Worm (Caenorhabditis elegans) whole organism, L3 larva: ENCODE data around the gene R02D5.4.

Experiments
- aly-2 ChIP-seq: fragments of 150-350 bp; optimal IDR thresholded peaks from 2 replicates; lab custom pipeline; 2014; ENCODE audit warnings: missing biosample characterization, missing genetic modification characterization
- jun-1 ChIP-seq: fragments of 150-350 bp; optimal IDR thresholded peaks from 2 replicates; lab custom pipeline; 2014; ENCODE audit warnings: missing biosample characterization, missing genetic modification reagents, missing genetic modification characterization
- nhr-23 ChIP-seq: fragments of 150-350 bp; optimal IDR thresholded peaks from 2 replicates; lab custom pipeline; 2014; ENCODE audit warnings: missing biosample characterization, missing genetic modification reagents, missing genetic modification characterization
- nhr-67 ChIP-seq: fragments of 150-350 bp; optimal IDR thresholded peaks from 2 replicates; lab custom pipeline; 2014; ENCODE audit warnings: missing biosample characterization, missing genetic modification characterization
- ztf-11 ChIP-seq: fragments of 150-350 bp; optimal IDR thresholded peaks from 2 replicates; lab custom pipeline; 2014; ENCODE audit warnings: missing biosample characterization, missing genetic modification characterization

DNA sequence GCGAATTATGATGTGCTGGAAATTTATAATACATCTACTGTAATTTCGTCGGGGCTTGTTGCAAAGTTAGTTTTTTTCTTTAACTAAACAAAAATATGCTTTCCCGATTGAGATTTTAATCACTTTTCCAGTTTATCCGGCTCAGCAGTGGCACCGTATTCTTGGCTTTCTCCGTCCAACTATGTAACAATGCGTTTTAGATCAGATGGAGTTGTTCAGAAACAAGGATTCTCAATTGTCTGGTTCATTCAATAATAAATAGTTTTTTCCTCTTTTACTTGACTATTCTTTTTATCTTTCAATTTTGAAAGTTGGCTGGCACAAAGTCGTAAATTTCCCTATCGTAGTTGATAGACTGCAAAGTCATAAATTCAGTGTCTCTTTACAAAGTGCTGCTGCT, 10.4 kb downstream of the R02D5.4 start, which contains the start of gene clec-56:
- TF ChIP-seq aly-2 (tag; lab: Kevin White, UChicago) (no peak), nhr-23 (no peak), ztf-11 (tag; lab: Kevin White, UChicago) (no peak), nhr-67 (tag; lab: Kevin White, UChicago) (no peak), jun-1 (no peak)
